Worm (Caenorhabditis elegans) whole organism, young adult: ENCODE data around the gene ama-1.

Source experiments
- B0019.2 ChIP-seq: fragments of 200-800 bp; sonication (Bioruptor generic); conservative IDR thresholded peaks from 2 replicates; pipeline ENCODE4 v1.3.6; 2022; ENCODE audit warnings: missing genetic modification reagents, missing genetic modification characterization, missing compliant biosample characterization
- C17E4.6 ChIP-seq: fragments of 200-800 bp; sonication (Bioruptor generic); IDR thresholded peaks from 2 replicates; pipeline ENCODE4 v1.3.6; 2022; ENCODE audit warnings: missing genetic modification reagents, missing genetic modification characterization, missing compliant biosample characterization
- D2030.7 ChIP-seq: fragments of 200-800 bp; sonication (Bioruptor generic); IDR thresholded peaks from 2 replicates; pipeline ENCODE4 v1.3.6; 2022; ENCODE audit warnings: missing genetic modification reagents, missing genetic modification characterization, missing compliant biosample characterization
- F23B12.7 ChIP-seq: sonication (generic microtip); optimal IDR thresholded peaks from 2 replicates; lab custom pipeline; 2017; ENCODE audit warnings: missing genetic modification characterization, mild to moderate bottlenecking, missing compliant biosample characterization, antibody characterized with exemption, moderate library complexity; ENCODE audit not compliant: insufficient read depth
- F33H1.4 ChIP-seq: fragments of 200-800 bp; sonication (Bioruptor generic); IDR thresholded peaks from 2 replicates; pipeline ENCODE4 v1.3.6; 2022; ENCODE audit warnings: missing genetic modification reagents, missing genetic modification characterization, missing compliant biosample characterization
- F49E8.2 ChIP-seq: sonication (generic microtip); optimal IDR thresholded peaks from 3 replicates; lab custom pipeline; 2017; ENCODE audit warnings: missing genetic modification characterization, mild to moderate bottlenecking, missing compliant biosample characterization, antibody characterized with exemption, moderate library complexity; ENCODE audit not compliant: insufficient read depth
- F52B5.7 ChIP-seq: sonication (generic microtip); optimal IDR thresholded peaks from 2 replicates; lab custom pipeline; 2016; ENCODE audit warnings: mild to moderate bottlenecking, missing genetic modification characterization, missing compliant biosample characterization
- Y53G8AR.9 ChIP-seq: fragments of 200-800 bp; sonication (Bioruptor generic); conservative IDR thresholded peaks from 2 replicates; pipeline ENCODE4 v1.3.6; 2022; ENCODE audit warnings: missing genetic modification reagents, missing genetic modification characterization, missing compliant biosample characterization
- Y67H2A.10 ChIP-seq: fragments of 200-800 bp; sonication (Bioruptor generic); conservative IDR thresholded peaks from 2 replicates; pipeline ENCODE4 v1.3.6; 2022; ENCODE audit warnings: missing genetic modification reagents, missing genetic modification characterization, missing compliant biosample characterization
- akir-1 ChIP-seq: fragments of 200-800 bp; sonication (Bioruptor generic); optimal IDR thresholded peaks from 2 replicates; lab custom pipeline; 2018; ENCODE audit warnings: mild to moderate bottlenecking, missing genetic modification characterization, moderate library complexity, missing compliant biosample characterization
- ama-1 ChIP-seq, 3 experiments: fragments of 150-350 bp in 1 of 3; sonication (generic microtip) in 2 of 3; optimal IDR thresholded peaks; 2 replicates each; lab custom pipeline; 2014 to 2018; ENCODE audit warnings: missing biosample characterization in 2 of 3, missing genetic modification characterization in 2 of 3, missing genetic modification reagents in 2 of 3
- aptf-3 ChIP-seq: fragments of 200-800 bp; sonication (Bioruptor generic); IDR thresholded peaks from 2 replicates; pipeline ENCODE4 v1.3.6; 2022; ENCODE audit warnings: missing genetic modification characterization, missing compliant biosample characterization
- cebp-1 ChIP-seq, 2 experiments: fragments of 200-800 bp in 1 of 2; sonication (Bioruptor generic) in 1 of 2; sonication (generic microtip) in 1 of 2; IDR thresholded peaks in 1 of 2; optimal IDR thresholded peaks in 1 of 2; 2 replicates each; pipeline versions ENCODE4 v1.3.6 to Lab custom; 2017 to 2022; ENCODE audit warnings: missing compliant biosample characterization in 2 of 2, missing genetic modification characterization in 2 of 2, mild to moderate bottlenecking in 1 of 2, missing genetic modification reagents in 1 of 2, moderate library complexity in 1 of 2
- ceh-100 ChIP-seq: fragments of 200-800 bp; sonication (Bioruptor generic); IDR thresholded peaks from 2 replicates; pipeline ENCODE4 v1.3.6; 2022; ENCODE audit warnings: missing genetic modification reagents, missing genetic modification characterization, missing compliant biosample characterization
- ceh-91 ChIP-seq: fragments of 200-800 bp; sonication (Bioruptor generic); IDR thresholded peaks from 2 replicates; pipeline ENCODE4 v1.3.6; 2022; ENCODE audit warnings: missing genetic modification reagents, missing genetic modification characterization, missing compliant biosample characterization
- dox-1 ChIP-seq: fragments of 200-800 bp; sonication (Bioruptor generic); IDR thresholded peaks from 2 replicates; pipeline ENCODE4 v1.3.6; 2022; ENCODE audit warnings: missing genetic modification reagents, missing genetic modification characterization, missing compliant biosample characterization
- dpl-1 ChIP-seq: fragments of 150-350 bp; optimal IDR thresholded peaks from 2 replicates; lab custom pipeline; 2014; ENCODE audit warnings: missing biosample characterization, missing genetic modification reagents, missing genetic modification characterization
- efl-1 ChIP-seq: fragments of 150-350 bp; optimal IDR thresholded peaks from 2 replicates; lab custom pipeline; 2014; ENCODE audit warnings: missing biosample characterization, missing genetic modification reagents, missing genetic modification characterization
- egrh-3 ChIP-seq: fragments of 200-800 bp; sonication (Bioruptor generic); IDR thresholded peaks from 2 replicates; pipeline ENCODE4 v1.3.6; 2022; ENCODE audit warnings: missing genetic modification reagents, missing genetic modification characterization, missing compliant biosample characterization
- hsf-1 ChIP-seq: fragments of 200-800 bp; sonication (Bioruptor generic); IDR thresholded peaks from 2 replicates; pipeline ENCODE4 v1.3.6; 2022; ENCODE audit warnings: missing genetic modification reagents, missing genetic modification characterization, missing compliant biosample characterization
- lin-54 ChIP-seq: fragments of 200-800 bp; sonication (Bioruptor generic); optimal IDR thresholded peaks from 2 replicates; lab custom pipeline; 2018; ENCODE audit warnings: mild to moderate bottlenecking, missing genetic modification characterization, missing compliant biosample characterization
- lsl-1 ChIP-seq: fragments of 200-800 bp; sonication (Bioruptor generic); optimal IDR thresholded peaks from 2 replicates; lab custom pipeline; 2018; ENCODE audit warnings: mild to moderate bottlenecking, missing genetic modification characterization, moderate library complexity, missing compliant biosample characterization
- madf-10 ChIP-seq: sonication (generic microtip); optimal IDR thresholded peaks from 2 replicates; lab custom pipeline; 2016; ENCODE audit warnings: mild to moderate bottlenecking, missing genetic modification characterization, missing compliant biosample characterization
- madf-3 ChIP-seq: fragments of 200-800 bp; sonication (Bioruptor generic); IDR thresholded peaks from 2 replicates; pipeline ENCODE4 v1.3.6; 2022; ENCODE audit warnings: missing genetic modification reagents, missing genetic modification characterization, missing compliant biosample characterization
- madf-6 ChIP-seq: fragments of 200-800 bp; sonication (Bioruptor generic); IDR thresholded peaks from 2 replicates; pipeline ENCODE4 v1.3.6; 2022; ENCODE audit warnings: missing genetic modification reagents, missing genetic modification characterization, missing compliant biosample characterization
- madf-8 ChIP-seq: fragments of 200-800 bp; sonication (Bioruptor generic); conservative IDR thresholded peaks from 2 replicates; pipeline ENCODE4 v1.3.6; 2022; ENCODE audit warnings: missing genetic modification reagents, missing genetic modification characterization, missing compliant biosample characterization
- nfya-2 ChIP-seq: fragments of 200-800 bp; sonication (Bioruptor generic); IDR thresholded peaks from 2 replicates; pipeline ENCODE4 v1.3.6; 2022; ENCODE audit warnings: missing genetic modification reagents, missing genetic modification characterization, missing compliant biosample characterization
- nfyb-1 ChIP-seq: fragments of 200-800 bp; sonication (Bioruptor generic); IDR thresholded peaks from 2 replicates; pipeline ENCODE4 v1.3.6; 2022; ENCODE audit warnings: missing genetic modification reagents, missing genetic modification characterization, missing compliant biosample characterization
- pbrm-1 ChIP-seq: fragments of 200-800 bp; sonication (Bioruptor generic); IDR thresholded peaks from 2 replicates; pipeline ENCODE4 v1.3.6; 2022; ENCODE audit warnings: missing genetic modification reagents, missing genetic modification characterization, missing compliant biosample characterization
- rcor-1 ChIP-seq: fragments of 200-800 bp; sonication (Bioruptor generic); IDR thresholded peaks from 2 replicates; pipeline ENCODE4 v1.3.6; 2022; ENCODE audit warnings: missing genetic modification reagents, missing genetic modification characterization, missing compliant biosample characterization
- repo-1 ChIP-seq: sonication (generic microtip); optimal IDR thresholded peaks from 2 replicates; lab custom pipeline; 2017; ENCODE audit warnings: mild to moderate bottlenecking, missing genetic modification characterization, missing compliant biosample characterization
- rpc-1 ChIP-seq, 2 experiments: fragments of 150-350 bp in 1 of 2; sonication (generic microtip) in 1 of 2; optimal IDR thresholded peaks; 2 replicates each; lab custom pipeline; 2014 to 2018; ENCODE audit warnings: missing biosample characterization in 1 of 2, missing genetic modification characterization in 1 of 2, missing genetic modification reagents in 1 of 2, missing genotype in 1 of 2
- snpc-1.1 ChIP-seq: sonication (generic microtip); optimal IDR thresholded peaks from 2 replicates; lab custom pipeline; 2017; ENCODE audit warnings: missing genetic modification characterization, mild to moderate bottlenecking, missing compliant biosample characterization, antibody characterized with exemption, moderate library complexity, missing genotype, missing genetic modification reagents; ENCODE audit not compliant: insufficient read depth
- snpc-1.3 ChIP-seq: sonication (generic microtip); optimal IDR thresholded peaks from 2 replicates; lab custom pipeline; 2017; ENCODE audit warnings: missing genetic modification characterization, mild to moderate bottlenecking, missing compliant biosample characterization, antibody characterized with exemption, moderate library complexity, missing genotype, missing genetic modification reagents; ENCODE audit not compliant: insufficient read depth
- somi-1 ChIP-seq: fragments of 200-800 bp; sonication (Bioruptor generic); optimal IDR thresholded peaks from 2 replicates; lab custom pipeline; 2018; ENCODE audit warnings: mild to moderate bottlenecking, missing genetic modification characterization, missing compliant biosample characterization
- tbx-9 ChIP-seq: sonication (generic microtip); optimal IDR thresholded peaks from 2 replicates; lab custom pipeline; 2016; ENCODE audit warnings: borderline replicate concordance, missing genetic modification characterization, inconsistent platforms, missing compliant biosample characterization
- unc-62 ChIP-seq: fragments of 150-350 bp; optimal IDR thresholded peaks from 2 replicates; lab custom pipeline; 2014; ENCODE audit warnings: missing biosample characterization, missing genetic modification reagents, missing genetic modification characterization
- zfh-2 ChIP-seq: fragments of 200-800 bp; sonication (Bioruptor generic); conservative IDR thresholded peaks from 2 replicates; pipeline ENCODE4 v1.3.6; 2022; ENCODE audit warnings: missing genetic modification reagents, missing genetic modification characterization, missing compliant biosample characterization
- ztf-6 ChIP-seq: fragments of 200-800 bp; sonication (Bioruptor generic); IDR thresholded peaks from 2 replicates; pipeline ENCODE4 v1.3.6; 2022; ENCODE audit warnings: missing genetic modification reagents, missing genetic modification characterization, missing compliant biosample characterization

Gene ama-1

DNA sequence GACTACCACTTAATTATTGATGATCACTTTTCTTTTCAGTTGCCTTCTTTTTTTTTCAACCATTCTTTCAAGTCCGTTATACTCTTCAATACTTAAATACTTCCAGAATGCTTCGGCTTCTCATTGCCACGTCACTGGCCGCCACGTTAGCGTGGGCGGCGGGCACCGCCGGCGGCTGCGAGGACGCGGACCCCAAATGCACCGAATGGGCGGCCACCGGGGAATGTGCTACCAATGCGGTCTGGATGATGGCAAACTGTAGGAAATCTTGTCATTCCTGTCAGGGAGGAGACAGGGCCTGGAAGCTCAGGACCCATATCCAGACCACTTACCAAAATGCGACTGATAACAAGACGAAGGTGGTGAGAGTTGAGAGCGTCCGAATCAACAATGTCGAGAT is 53.3 kb downstream of the ama-1 start, which contains the start of gene lgc-22:
lgc-22 (plus strand) TSS at position 105 of the 400 bp plus-strand sequence.
- TF ChIP-seq lsl-1 (GFP tag; lab: Kevin White, UChicago) (no peak), egrh-3 (GFP tag; lab: Robert Waterston, UW) (peak; percentile 47; the same call in 1 of the 2 replicates), dox-1 (GFP tag; lab: Robert Waterston, UW) (peak; percentile 28; the same call in 1 of the 2 replicates), zfh-2 (peak; percentile 87), nfyb-1 (0 out of 2 replicates have a peak, but pooled peaks have one; percentile 30)

DNA sequence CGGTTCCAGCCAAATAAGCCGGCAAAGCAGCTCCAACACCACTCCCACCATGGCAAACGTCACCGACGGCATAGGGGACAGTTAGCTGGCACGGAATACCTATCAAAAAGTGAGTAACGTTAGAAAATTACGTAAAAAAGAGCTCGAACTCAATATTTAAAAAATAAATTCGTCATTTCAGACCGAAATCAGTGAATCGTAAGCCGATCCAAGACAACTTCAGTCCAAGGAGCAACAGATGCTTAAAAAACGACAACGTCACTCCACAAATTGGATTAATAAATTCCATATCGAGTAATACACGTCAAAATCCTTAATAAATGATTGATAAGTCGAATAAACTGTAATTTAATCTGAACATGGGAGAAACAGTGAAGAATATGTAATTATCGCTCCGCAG is 58.4 kb downstream of the ama-1 start:
- TF ChIP-seq dpl-1 (GFP tag; lab: Kevin White, UChicago) (no peak), madf-3 (GFP tag; lab: Robert Waterston, UW) (no peak), somi-1 (GFP tag; lab: Kevin White, UChicago) (no peak), B0019.2 (no peak), rcor-1 (GFP tag; lab: Robert Waterston, UW) (no peak), ztf-6 (GFP tag; lab: Robert Waterston, UW) (no peak)

DNA sequence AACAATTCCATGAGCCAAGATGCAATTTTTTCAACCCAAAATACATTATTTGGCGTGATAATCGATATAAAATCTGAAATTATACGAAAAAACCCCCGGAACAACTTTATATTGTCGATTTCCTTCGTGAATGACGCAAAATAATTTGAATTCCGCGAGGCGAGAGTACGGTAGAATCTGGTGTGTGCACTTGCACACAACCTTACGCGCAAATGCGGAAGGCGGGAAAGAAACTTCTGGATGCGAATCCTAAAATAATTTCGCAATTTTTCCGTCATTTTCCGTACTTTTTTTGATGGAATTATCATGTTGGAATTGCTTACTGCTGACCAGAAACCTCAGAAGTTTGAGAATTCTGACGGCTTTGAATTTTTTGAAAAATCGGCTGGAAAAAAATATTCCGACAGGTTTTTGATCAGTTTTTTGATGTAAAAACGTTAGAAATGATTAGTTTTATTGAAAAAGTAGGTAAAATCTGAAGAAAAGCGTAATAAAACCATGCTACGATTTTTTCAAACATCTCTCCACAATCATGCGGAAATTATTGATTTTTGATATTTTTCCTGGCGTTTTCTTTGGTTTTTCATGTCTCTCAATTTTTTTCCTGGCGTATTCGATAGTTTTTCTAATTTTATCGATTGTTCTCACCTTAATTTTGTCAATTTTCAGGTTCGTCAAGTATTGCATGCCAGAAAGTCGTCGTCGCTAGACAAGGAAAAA is 59.5 kb downstream of the ama-1 start, which contains the start of gene set-9:
set-9 (plus strand) TSS at position 670 of the 720 bp plus-strand sequence.
- TF ChIP-seq aptf-3 (GFP tag; lab: Robert Waterston, UW) (no peak), D2030.7 (GFP tag; lab: Robert Waterston, UW) (no peak), F52B5.7 (tag; lab: Kevin White, UChicago) (no peak), Y53G8AR.9 (GFP tag; lab: Robert Waterston, UW) (no peak), unc-62 (GFP tag; lab: Kevin White, UChicago) (no peak), tbx-9 (tag; lab: Kevin White, UChicago) (no peak), nfya-2 (no peak), cebp-1 (GFP tag; IDR thresholded peaks at IDR 0.05; lab: Robert Waterston, UW) (no peak), cebp-1 (tag; optimal IDR thresholded peaks at IDR 0.05; lab: Kevin White, UChicago) (peak; percentile 6), repo-1 (no peak), hsf-1 (GFP tag; lab: Robert Waterston, UW) (peak; percentile 92), lsl-1 (GFP tag; lab: Kevin White, UChicago) (peak; percentile 85), dpl-1 (GFP tag; lab: Kevin White, UChicago) (peak; percentile 8), snpc-1.3 (tag; lab: Kevin White, UChicago) (no peak), Y67H2A.10 (GFP tag; lab: Robert Waterston, UW) (no peak), F49E8.2 (tag; lab: Kevin White, UChicago) (peak; percentile 60), C17E4.6 (GFP tag; lab: Robert Waterston, UW) (no peak), efl-1 (GFP tag; lab: Kevin White, UChicago) (peak; percentile 73), rpc-1 (optimal IDR thresholded peaks at IDR 0.05; lab: Kevin White, UChicago) (no peak), rpc-1 (tag; optimal IDR thresholded peaks at IDR 0.05; lab: Kevin White, UChicago) (no peak), pbrm-1 (0 out of 2 replicates have a peak, but pooled peaks have one; percentile 13), madf-6 (peak; percentile 57), ama-1 (optimal IDR thresholded peaks at IDR 0.05; lab: Kevin White, UChicago) (no peak), ama-1 (GFP tag; optimal IDR thresholded peaks at IDR 0.05; lab: Kevin White, UChicago) (no peak), madf-8 (GFP tag; lab: Robert Waterston, UW) (peak; percentile 39; the same call in 1 of the 2 replicates), akir-1 (GFP tag; lab: Kevin White, UChicago) (no peak), F33H1.4 (GFP tag; lab: Robert Waterston, UW) (0 out of 2 replicates have a peak, but pooled peaks have one; percentile 24), F23B12.7 (tag; lab: Kevin White, UChicago) (no peak), ceh-100 (GFP tag; lab: Robert Waterston, UW) (no peak), madf-10 (tag; lab: Kevin White, UChicago) (no peak), lin-54 (GFP tag; lab: Kevin White, UChicago) (peak; percentile 15), snpc-1.1 (peak; percentile 4), ceh-91 (GFP tag; lab: Robert Waterston, UW) (no peak)
- TF ChIP-seq, all 124 proteins: peak for 12
